Worm (Caenorhabditis elegans) whole organism, mixed stage, embryonic: ENCODE data around the gene C49F8.14.

Experiments
- hlh-1 ChIP-seq: fragments of 150-350 bp; optimal IDR thresholded peaks from 2 replicates; lab custom pipeline; 2014; ENCODE audit warnings: missing biosample characterization, missing genetic modification reagents, missing genetic modification characterization
- lsy-2 ChIP-seq: fragments of 150-350 bp; optimal IDR thresholded peaks from 2 replicates; lab custom pipeline; 2014; ENCODE audit warnings: missing biosample characterization, missing genetic modification characterization

- no peak for TF ChIP-seq hlh-1 (tag; lab: Kevin White, UChicago)
- no peak for TF ChIP-seq lsy-2 (tag; lab: Kevin White, UChicago)
Measured at ce11 chrX:13376851-13377250, at the start of gene C49F8.14, which contains the start of gene gem-1.
